Worm (Caenorhabditis elegans) whole organism, L2 larva: ENCODE measurements around the gene srv-9.

ENCODE experiments used
- ZK546.5 ChIP-seq: sonication (generic microtip); optimal IDR thresholded peaks from 2 replicates; lab custom pipeline; 2017; ENCODE audit warnings: missing biosample characterization, missing genetic modification characterization
- ama-1 ChIP-seq: fragments of 150-350 bp; optimal IDR thresholded peaks from 2 replicates; lab custom pipeline; 2018; ENCODE audit warnings: inconsistent platforms
- ceh-82 ChIP-seq: fragments of 150-350 bp; optimal IDR thresholded peaks from 2 replicates; lab custom pipeline; 2014; ENCODE audit warnings: missing biosample characterization, missing genetic modification characterization
- elt-3 ChIP-seq: sonication (generic microtip); optimal IDR thresholded peaks from 2 replicates; lab custom pipeline; 2017; ENCODE audit warnings: missing biosample characterization, missing genetic modification characterization
- mbf-1 ChIP-seq: sonication (generic microtip); optimal IDR thresholded peaks from 2 replicates; lab custom pipeline; 2017; ENCODE audit warnings: missing biosample characterization, missing genetic modification characterization
- nhr-10 ChIP-seq: sonication (generic microtip); optimal IDR thresholded peaks from 2 replicates; lab custom pipeline; 2017; ENCODE audit warnings: missing biosample characterization, missing genetic modification characterization
- nhr-12 ChIP-seq: fragments of 150-350 bp; optimal IDR thresholded peaks from 2 replicates; lab custom pipeline; 2014; ENCODE audit warnings: missing biosample characterization, missing genetic modification characterization
- nhr-77 ChIP-seq: fragments of 150-350 bp; optimal IDR thresholded peaks from 2 replicates; lab custom pipeline; 2014; ENCODE audit warnings: missing biosample characterization, missing genetic modification characterization
- skn-1 ChIP-seq: sonication (generic microtip); optimal IDR thresholded peaks from 2 replicates; lab custom pipeline; 2017; ENCODE audit warnings: missing biosample characterization, missing genetic modification characterization
- snpc-4 ChIP-seq: fragments of 150-350 bp; optimal IDR thresholded peaks from 2 replicates; lab custom pipeline; 2014; ENCODE audit warnings: missing biosample characterization, missing genetic modification characterization
- unc-39 ChIP-seq: fragments of 150-350 bp; optimal IDR thresholded peaks from 2 replicates; lab custom pipeline; 2014; ENCODE audit warnings: missing biosample characterization, missing genetic modification characterization
- zag-1 ChIP-seq: fragments of 150-350 bp; optimal IDR thresholded peaks from 2 replicates; lab custom pipeline; 2014; ENCODE audit warnings: missing biosample characterization, missing genetic modification characterization
- ztf-11 ChIP-seq: sonication (generic microtip); optimal IDR thresholded peaks from 2 replicates; lab custom pipeline; 2017; ENCODE audit warnings: missing biosample characterization, missing genetic modification characterization
- ztf-4 ChIP-seq: fragments of 150-350 bp; optimal IDR thresholded peaks from 2 replicates; lab custom pipeline; 2014; ENCODE audit warnings: missing biosample characterization, missing genetic modification characterization

DNA sequence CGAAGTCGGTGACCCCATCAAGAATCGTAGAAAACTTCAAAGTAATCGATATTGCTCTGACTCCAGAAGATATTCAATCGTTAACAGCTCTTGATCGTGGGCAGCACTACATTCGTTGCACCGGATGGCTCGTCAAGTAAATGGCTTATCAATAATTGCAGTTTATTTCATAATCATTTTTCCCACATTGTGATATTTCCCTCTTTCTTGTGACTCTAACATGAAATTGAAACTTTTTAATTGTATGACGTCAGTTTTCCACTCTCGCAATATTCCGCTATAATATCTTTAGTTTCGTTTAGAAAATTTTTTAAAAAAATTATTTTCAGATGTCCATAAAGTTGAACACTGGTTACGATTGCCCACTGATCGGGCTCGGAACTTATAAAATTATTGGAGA lies 15.0 kb downstream of the srv-9 start, which contains the start of gene F53F1.3:
- TF ChIP-seq unc-39 (tag; lab: Kevin White, UChicago) (no peak), ztf-11 (tag; lab: Kevin White, UChicago) (no peak), ztf-4 (tag; lab: Kevin White, UChicago) (no peak), ama-1 (no peak), nhr-77 (tag; lab: Kevin White, UChicago) (no peak), snpc-4 (tag; lab: Kevin White, UChicago) (no peak), mbf-1 (tag; lab: Kevin White, UChicago) (no peak), skn-1 (tag; lab: Kevin White, UChicago) (no peak), zag-1 (tag; lab: Kevin White, UChicago) (no peak), elt-3 (tag; lab: Kevin White, UChicago) (no peak), nhr-10 (tag; lab: Kevin White, UChicago) (no peak), nhr-12 (tag; lab: Kevin White, UChicago) (no peak), ZK546.5 (tag; lab: Kevin White, UChicago) (no peak), ceh-82 (tag; lab: Kevin White, UChicago) (no peak)
